Fruit fly (Drosophila melanogaster) whole organism, wandering third instar larva: ENCODE measurements around the gene CG31909.

Source experiments
- CG32264 ChIP-seq: fragments of 200-800 bp; sonication (Bioruptor generic); optimal IDR thresholded peaks from 2 replicates; lab custom pipeline; 2016; ENCODE audit warnings: missing biosample characterization, missing genetic modification characterization
- CG9705 ChIP-seq: fragments of 200-800 bp; sonication (Bioruptor generic); optimal IDR thresholded peaks from 2 replicates; lab custom pipeline; 2018; ENCODE audit warnings: missing biosample characterization, mild to moderate bottlenecking, missing genetic modification characterization
- CrebA ChIP-seq: fragments of 200-800 bp; sonication (Bioruptor generic); optimal IDR thresholded peaks from 2 replicates; lab custom pipeline; 2016; ENCODE audit warnings: missing biosample characterization, mild to moderate bottlenecking, missing genetic modification characterization, borderline replicate concordance
- Dfd ChIP-seq: fragments of >200 bp; optimal IDR thresholded peaks from 2 replicates; lab custom pipeline; 2017; ENCODE audit warnings: missing biosample characterization, missing genetic modification characterization
- Dif ChIP-seq: fragments of 200-275, 200-300 bp; sonication (Bioruptor generic); optimal IDR thresholded peaks from 2 replicates; lab custom pipeline; 2018; ENCODE audit warnings: missing biosample characterization, missing genetic modification characterization; ENCODE audit not compliant: partially characterized antibody
- HLH106 ChIP-seq: fragments of 200-800 bp; optimal IDR thresholded peaks from 3 replicates; lab custom pipeline; 2019; ENCODE audit warnings: missing biosample characterization, mild to moderate bottlenecking, missing genetic modification characterization, moderate library complexity
- Hnf4 ChIP-seq: fragments of 200-800 bp; sonication (Bioruptor generic); optimal IDR thresholded peaks from 2 replicates; lab custom pipeline; 2016; ENCODE audit warnings: missing biosample characterization, mild to moderate bottlenecking, missing genetic modification characterization
- Hr78 ChIP-seq: fragments of >200 bp; optimal IDR thresholded peaks from 2 replicates; lab custom pipeline; 2017; ENCODE audit warnings: missing biosample characterization, missing genetic modification characterization
- Hr83 ChIP-seq: fragments of 200-300 bp; sonication (Bioruptor generic); optimal IDR thresholded peaks from 2 replicates; lab custom pipeline; 2016; ENCODE audit warnings: missing biosample characterization, mild to moderate bottlenecking, missing genetic modification characterization, moderate library complexity; ENCODE audit not compliant: poor library complexity, severe bottlenecking
- Jra ChIP-seq: sonication (Bioruptor generic); optimal IDR thresholded peaks from 2 replicates; lab custom pipeline; 2016; ENCODE audit warnings: missing biosample characterization, missing genetic modification characterization
- Mio ChIP-seq: sonication (Bioruptor generic); optimal IDR thresholded peaks from 2 replicates; lab custom pipeline; 2016; ENCODE audit warnings: missing biosample characterization, missing genetic modification characterization
- Myc ChIP-seq: fragments of >200 bp; optimal IDR thresholded peaks from 2 replicates; lab custom pipeline; 2017
- OdsH ChIP-seq: fragments of 200-800 bp; sonication (Bioruptor generic); optimal IDR thresholded peaks from 2 replicates; lab custom pipeline; 2016; ENCODE audit warnings: missing biosample characterization, mild to moderate bottlenecking, missing genetic modification characterization
- Rel ChIP-seq, 2 experiments: fragments of 200-800 bp; sonication (Bioruptor generic) in 1 of 2; optimal IDR thresholded peaks; 2 replicates in 1 of 2; 3 replicates in 1 of 2; lab custom pipeline; 2016 to 2019; ENCODE audit warnings: mild to moderate bottlenecking in 2 of 2, missing biosample characterization in 2 of 2, missing genetic modification characterization in 2 of 2, moderate library complexity in 1 of 2
- Sp1 ChIP-seq: fragments of 200-800 bp; sonication (Bioruptor generic); optimal IDR thresholded peaks from 3 replicates; lab custom pipeline; 2019; ENCODE audit warnings: missing biosample characterization, mild to moderate bottlenecking, missing genetic modification characterization, moderate library complexity
- Vsx2 ChIP-seq: fragments of 200-300, 225-300 bp; sonication (Bioruptor generic); optimal IDR thresholded peaks from 2 replicates; lab custom pipeline; 2018; ENCODE audit warnings: missing biosample characterization, missing genetic modification characterization; ENCODE audit not compliant: partially characterized antibody
- brk ChIP-seq: fragments of 200-800 bp; sonication (Bioruptor generic); optimal IDR thresholded peaks from 2 replicates; lab custom pipeline; 2016; ENCODE audit warnings: missing biosample characterization, mild to moderate bottlenecking, missing genetic modification characterization
- dl ChIP-seq, 2 experiments: fragments of 175-275, 200-275 bp in 1 of 2; fragments of 200-275 bp in 1 of 2; sonication (Bioruptor generic); optimal IDR thresholded peaks; lab custom pipeline; 2018; ENCODE audit warnings: mild to moderate bottlenecking in 2 of 2, missing biosample characterization in 2 of 2, missing genetic modification characterization in 2 of 2, moderate library complexity in 2 of 2; ENCODE audit not compliant: partially characterized antibody in 2 of 2, insufficient read depth in 1 of 2
- dsf ChIP-seq: sonication (Bioruptor generic); optimal IDR thresholded peaks from 2 replicates; lab custom pipeline; 2016; ENCODE audit warnings: missing biosample characterization, missing genetic modification characterization, borderline replicate concordance
- ey ChIP-seq: fragments of 200-800 bp; sonication (Bioruptor generic); optimal IDR thresholded peaks from 2 replicates; lab custom pipeline; 2016; ENCODE audit warnings: missing biosample characterization, missing genetic modification characterization
- foxo ChIP-seq, 2 experiments: fragments of 200-800 bp; sonication (Bioruptor generic); optimal IDR thresholded peaks; 2 replicates in 1 of 2; 3 replicates in 1 of 2; lab custom pipeline; 2016 to 2017; ENCODE audit warnings: missing biosample characterization in 2 of 2, missing genetic modification characterization in 2 of 2
- fru ChIP-seq: fragments of 200-800 bp; sonication (Bioruptor generic); optimal IDR thresholded peaks from 3 replicates; lab custom pipeline; 2016; ENCODE audit warnings: missing biosample characterization, mild to moderate bottlenecking, missing genetic modification characterization
- h ChIP-seq: fragments of 200-800 bp; sonication (Bioruptor generic); optimal IDR thresholded peaks from 3 replicates; lab custom pipeline; 2016; ENCODE audit warnings: missing biosample characterization, mild to moderate bottlenecking, missing genetic modification characterization
- jim ChIP-seq: fragments of 175-275, 200-325 bp; sonication (Bioruptor generic); optimal IDR thresholded peaks from 2 replicates; lab custom pipeline; 2016; ENCODE audit warnings: missing biosample characterization, mild to moderate bottlenecking, missing genetic modification characterization
- lola ChIP-seq: fragments of >200 bp; optimal IDR thresholded peaks from 2 replicates; lab custom pipeline; 2017; ENCODE audit warnings: missing biosample characterization, missing genetic modification characterization
- pan ChIP-seq: fragments of >200 bp; optimal IDR thresholded peaks from 2 replicates; lab custom pipeline; 2017
- psq ChIP-seq: fragments of 200-800 bp; sonication (Bioruptor generic); optimal IDR thresholded peaks from 3 replicates; lab custom pipeline; 2017; ENCODE audit warnings: missing biosample characterization, mild to moderate bottlenecking, missing genetic modification characterization, moderate library complexity
- rgr ChIP-seq: fragments of 200-800 bp; sonication (Bioruptor generic); optimal IDR thresholded peaks from 3 replicates; lab custom pipeline; 2016; ENCODE audit warnings: missing biosample characterization, mild to moderate bottlenecking, missing genetic modification characterization
- sage ChIP-seq: fragments of 200-800 bp; sonication (Bioruptor generic); optimal IDR thresholded peaks from 2 replicates; lab custom pipeline; 2016; ENCODE audit warnings: missing biosample characterization, mild to moderate bottlenecking, missing genetic modification characterization
- sv ChIP-seq: fragments of 200-800 bp; sonication (Bioruptor generic); optimal IDR thresholded peaks from 3 replicates; lab custom pipeline; 2016; ENCODE audit warnings: missing biosample characterization, missing genetic modification characterization
- tai ChIP-seq: sonication (Bioruptor generic); optimal IDR thresholded peaks from 2 replicates; lab custom pipeline; 2016; ENCODE audit warnings: missing biosample characterization, missing genetic modification characterization
- usp ChIP-seq: fragments of >200 bp; optimal IDR thresholded peaks from 2 replicates; lab custom pipeline; 2017; ENCODE audit warnings: missing biosample characterization, missing genetic modification characterization
- woc ChIP-seq: sonication (Bioruptor generic); optimal IDR thresholded peaks from 2 replicates; lab custom pipeline; 2016; ENCODE audit warnings: missing biosample characterization, mild to moderate bottlenecking, missing genetic modification characterization

The CG31909 gene

dm6 chr2L:7249293-7249819 is 8.0 kb upstream of the CG31909 start, which contains the start of gene Ndae1:
Gene Ndae1, minus strand, starts transcription at chr2L:7249343.
- TF ChIP-seq foxo (GFP tag; optimal IDR thresholded peaks at IDR 0.05; lab: Kevin White, UChicago), result no peak
- TF ChIP-seq CG9705 (GFP tag; lab: Kevin White, UChicago), result no peak
- TF ChIP-seq dsf (GFP tag; lab: Kevin White, UChicago), result no peak
- TF ChIP-seq Dif (GFP tag; lab: Kevin White, UChicago), result peak; percentile 45
- no peak for TF ChIP-seq brk (GFP tag; lab: Kevin White, UChicago)
- no peak for TF ChIP-seq Mio (GFP tag; lab: Kevin White, UChicago)
- TF ChIP-seq Hr83 (GFP tag; lab: Kevin White, UChicago), result no peak
- TF ChIP-seq OdsH (GFP tag; lab: Kevin White, UChicago), result no peak
- no peak for TF ChIP-seq h (GFP tag; lab: Kevin White, UChicago)
- no peak for TF ChIP-seq Hnf4
- no peak for TF ChIP-seq Dfd
- peak; percentile 13 for TF ChIP-seq Vsx2 (GFP tag; lab: Kevin White, UChicago)
- no peak for TF ChIP-seq sage (GFP tag; lab: Kevin White, UChicago)
- no peak for TF ChIP-seq CrebA (GFP tag; lab: Kevin White, UChicago)
- no peak for TF ChIP-seq Rel (GFP tag; optimal IDR thresholded peaks at IDR 0.05; lab: Kevin White, UChicago)
- TF ChIP-seq Rel (tag; optimal IDR thresholded peaks at IDR 0.05; lab: Kevin White, UChicago), result no peak
- TF ChIP-seq dl (GFP tag; optimal IDR thresholded peaks at IDR 0.05; lab: Kevin White, UChicago; ENCODE audit: insufficient read depth in 1 of 2, partially characterized antibody in 2 of 2), result peak in 1 of 2 experiments; percentile 23

DNA sequence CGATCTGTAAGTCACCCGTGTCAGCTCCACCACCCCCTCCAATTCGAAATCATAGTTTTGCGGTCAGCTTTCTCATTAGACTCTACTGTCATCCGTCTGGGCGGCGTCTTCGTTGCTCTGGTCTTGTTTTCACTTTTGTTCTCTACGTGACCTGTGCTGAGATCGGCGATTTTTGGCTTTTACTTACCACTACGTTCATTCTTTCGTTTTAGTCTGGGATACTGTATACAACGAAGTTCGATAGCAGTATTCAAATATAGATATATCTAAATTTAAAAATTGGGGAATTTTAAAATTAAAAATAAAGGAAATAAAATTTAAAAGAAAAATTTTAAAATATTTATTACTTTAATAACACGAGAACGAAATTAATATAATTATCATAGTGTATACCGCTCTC is 4.4 kb upstream of the CG31909 start, which contains the start of gene CG13786:
TSS of gene CG13786 (minus strand) at position 101 of the 400 bp plus-strand sequence.
- TF ChIP-seq ey (GFP tag; lab: Kevin White, UChicago) (no peak), OdsH (GFP tag; lab: Kevin White, UChicago) (no peak), dl (GFP tag; optimal IDR thresholded peaks at IDR 0.05; lab: Kevin White, UChicago; ENCODE audit: insufficient read depth in 1 of 2, partially characterized antibody in 2 of 2) (no peak), fru (GFP tag; lab: Kevin White, UChicago) (no peak), Rel (GFP tag; optimal IDR thresholded peaks at IDR 0.05; lab: Kevin White, UChicago) (no peak), Rel (tag; optimal IDR thresholded peaks at IDR 0.05; lab: Kevin White, UChicago) (no peak), woc (GFP tag; lab: Kevin White, UChicago) (no peak), HLH106 (tag; lab: Kevin White, UChicago) (no peak), Sp1 (no peak), sv (GFP tag; lab: Kevin White, UChicago) (no peak), Vsx2 (GFP tag; lab: Kevin White, UChicago) (no peak), tai (no peak), Hnf4 (no peak), Dif (GFP tag; lab: Kevin White, UChicago) (no peak), lola (GFP tag; lab: Kevin White, UChicago) (no peak), rgr (no peak), Hr83 (GFP tag; lab: Kevin White, UChicago) (no peak)

dm6 chr2L:7254712-7255183 is 2.6 kb upstream of the CG31909 start:
- TF ChIP-seq CG32264 (GFP tag; lab: Kevin White, UChicago) (no peak), psq (GFP tag; lab: Kevin White, UChicago) (no peak)

- TF ChIP-seq Myc (lab: Kevin White, UChicago), result no peak
- TF ChIP-seq usp (GFP tag; lab: Kevin White, UChicago), result no peak
- no peak for TF ChIP-seq jim (GFP tag; lab: Kevin White, UChicago)
- TF ChIP-seq Hnf4, result no peak
- TF ChIP-seq sv (GFP tag; lab: Kevin White, UChicago), result no peak
- TF ChIP-seq rgr, result no peak
- no peak for TF ChIP-seq pan (lab: Kevin White, UChicago)
- TF ChIP-seq tai, result no peak
- no peak for TF ChIP-seq CG9705 (GFP tag; lab: Kevin White, UChicago)
- no peak for TF ChIP-seq CrebA (GFP tag; lab: Kevin White, UChicago)
- TF ChIP-seq OdsH (GFP tag; lab: Kevin White, UChicago), result no peak
- no peak for TF ChIP-seq fru (GFP tag; lab: Kevin White, UChicago)
- no peak for TF ChIP-seq dl (GFP tag; optimal IDR thresholded peaks at IDR 0.05; lab: Kevin White, UChicago; ENCODE audit: insufficient read depth in 1 of 2, partially characterized antibody in 2 of 2)
- TF ChIP-seq dsf (GFP tag; lab: Kevin White, UChicago), result no peak
- no peak for TF ChIP-seq foxo (GFP tag; optimal IDR thresholded peaks at IDR 0.05; lab: Kevin White, UChicago)
- TF ChIP-seq CG32264 (GFP tag; lab: Kevin White, UChicago), result no peak
- TF ChIP-seq Hr83 (GFP tag; lab: Kevin White, UChicago), result no peak
- no peak for TF ChIP-seq Jra (GFP tag; lab: Kevin White, UChicago)
- TF ChIP-seq Hr78, result no peak
- TF ChIP-seq, all 38 proteins: peak for 0
These were observed 1.2 kb upstream of the CG31909 start for dm6 chr2L:7256144-7256543.
